Fruit fly (Drosophila melanogaster): ENCODE data around the gene CG44422.

Gene CG44422

dm6 chrX:11302683-11303082 is at the start of gene CG44422:
CG44422 (minus strand) TSS chrX:11302783.
- no peak for TF ChIP-seq CG17801 (GFP tag; optimal IDR thresholded peaks at IDR 0.05; ENCODE audit: partially characterized antibody)

dm6 chrX:11351351-11351750 is 48.8 kb upstream of the CG44422 start:
- peak; percentile 94 for TF ChIP-seq CG17801 (GFP tag; optimal IDR thresholded peaks at IDR 0.05; ENCODE audit: partially characterized antibody)

dm6 chrX:11350505-11351327 is 48.1 kb upstream of the CG44422 start, which contains the start of gene CG1737:
CG1737 (plus strand) TSS chrX:11350608.
- TF ChIP-seq CG17801 (GFP tag; optimal IDR thresholded peaks at IDR 0.05; ENCODE audit: partially characterized antibody), result peak; percentile 6

- TF ChIP-seq CG17801 (GFP tag; optimal IDR thresholded peaks at IDR 0.05; ENCODE audit: partially characterized antibody), result peak; percentile 30
Measured at dm6 chrX:11349780-11350179, 47.2 kb upstream of the CG44422 start, which contains the start of gene NdufV3. NdufV3 (plus strand) TSS chrX:11349998.

- peak; percentile 39 for TF ChIP-seq CG17801 (GFP tag; optimal IDR thresholded peaks at IDR 0.05; ENCODE audit: partially characterized antibody)
Measured at dm6 chrX:11348829-11349228, 46.2 kb upstream of the CG44422 start, which contains the start of gene CG1738. CG1738 (plus strand) TSS chrX:11349049.

- TF ChIP-seq CG17801 (GFP tag; optimal IDR thresholded peaks at IDR 0.05; ENCODE audit: partially characterized antibody), result peak; percentile 24
Measured at dm6 chrX:11347809-11348208, 45.2 kb upstream of the CG44422 start, which contains the start of the genes GCS1 and CG11756. GCS1 (minus strand) TSS chrX:11348001. CG11756 (plus strand) TSS chrX:11348120.

- TF ChIP-seq CG17801 (GFP tag; optimal IDR thresholded peaks at IDR 0.05; ENCODE audit: partially characterized antibody), result no peak
Measured at dm6 chrX:11342771-11343170, 40.2 kb upstream of the CG44422 start.

dm6 chrX:11342168-11342567 is 39.6 kb upstream of the CG44422 start:
- TF ChIP-seq CG17801 (GFP tag; optimal IDR thresholded peaks at IDR 0.05; ENCODE audit: partially characterized antibody), result no peak

dm6 chrX:11340719-11341322 is 38.2 kb upstream of the CG44422 start:
- TF ChIP-seq CG17801 (GFP tag; optimal IDR thresholded peaks at IDR 0.05; ENCODE audit: partially characterized antibody), result no peak

dm6 chrX:11339868-11340548 is 37.4 kb upstream of the CG44422 start, which contains the start of the genes CG34348 and Kap3:
CG34348 (plus strand) TSS chrX:11339873.
Kap3 (minus strand) TSS chrX:11340084.
- TF ChIP-seq CG17801 (GFP tag; optimal IDR thresholded peaks at IDR 0.05; ENCODE audit: partially characterized antibody), result no peak

- peak; percentile 41 for TF ChIP-seq CG17801 (GFP tag; optimal IDR thresholded peaks at IDR 0.05; ENCODE audit: partially characterized antibody)
Measured at dm6 chrX:11338973-11339867, 36.6 kb upstream of the CG44422 start.

dm6 chrX:11338047-11338747 is 35.6 kb upstream of the CG44422 start:
- TF ChIP-seq CG17801 (GFP tag; optimal IDR thresholded peaks at IDR 0.05; ENCODE audit: partially characterized antibody), result peak; percentile 32

- peak; percentile 85 for TF ChIP-seq CG17801 (GFP tag; optimal IDR thresholded peaks at IDR 0.05; ENCODE audit: partially characterized antibody)
Measured at dm6 chrX:11326213-11326731, 23.7 kb upstream of the CG44422 start.
